Worm (Caenorhabditis elegans) whole organism, L4 larva: ENCODE results near the gene vps-54.

Source experiments
- F37D6.2 ChIP-seq: sonication (generic microtip); optimal IDR thresholded peaks from 2 replicates; lab custom pipeline; 2016; ENCODE audit warnings: mild to moderate bottlenecking, missing genetic modification characterization, missing compliant biosample characterization
- R02D3.7 ChIP-seq: fragments of 150-350 bp; sonication (generic microtip); optimal IDR thresholded peaks from 3 replicates; lab custom pipeline; 2014; ENCODE audit warnings: missing biosample characterization, missing genetic modification characterization
- lin-29 ChIP-seq: fragments of 200-800 bp; sonication (Bioruptor generic); IDR thresholded peaks from 2 replicates; pipeline ENCODE4 v1.3.6; 2022; ENCODE audit warnings: missing genetic modification reagents, missing genetic modification characterization, missing compliant biosample characterization
- mxl-2 ChIP-seq: fragments of 200-800 bp; sonication (Bioruptor generic); conservative IDR thresholded peaks from 2 replicates; pipeline ENCODE4 v1.3.6; 2022; ENCODE audit warnings: missing genetic modification reagents, missing genetic modification characterization, missing compliant biosample characterization
- pha-4 ChIP-seq, 2 experiments: fragments of 150-350 bp in 1 of 2; fragments of 200-800 bp in 1 of 2; sonication (Bioruptor generic) in 1 of 2; IDR thresholded peaks in 1 of 2; optimal IDR thresholded peaks in 1 of 2; 2 replicates each; pipeline versions ENCODE4 v1.3.6 to Lab custom; 2014 to 2022; ENCODE audit warnings: missing genetic modification characterization in 2 of 2, missing genetic modification reagents in 2 of 2, missing biosample characterization in 1 of 2, missing compliant biosample characterization in 1 of 2
- pqm-1 ChIP-seq: sonication (generic microtip); optimal IDR thresholded peaks from 2 replicates; lab custom pipeline; 2017; ENCODE audit warnings: missing biosample characterization, missing genetic modification characterization
- skn-1 ChIP-seq: fragments of 150-350 bp; optimal IDR thresholded peaks from 2 replicates; lab custom pipeline; 2014; ENCODE audit warnings: missing biosample characterization, missing genetic modification characterization
- snpc-4 ChIP-seq: fragments of 150-350 bp; optimal IDR thresholded peaks from 2 replicates; lab custom pipeline; 2014; ENCODE audit warnings: missing biosample characterization, missing genetic modification characterization
- zip-2 ChIP-seq: fragments of 150-350 bp; optimal IDR thresholded peaks from 2 replicates; lab custom pipeline; 2014; ENCODE audit warnings: missing biosample characterization, missing genetic modification characterization

DNA sequence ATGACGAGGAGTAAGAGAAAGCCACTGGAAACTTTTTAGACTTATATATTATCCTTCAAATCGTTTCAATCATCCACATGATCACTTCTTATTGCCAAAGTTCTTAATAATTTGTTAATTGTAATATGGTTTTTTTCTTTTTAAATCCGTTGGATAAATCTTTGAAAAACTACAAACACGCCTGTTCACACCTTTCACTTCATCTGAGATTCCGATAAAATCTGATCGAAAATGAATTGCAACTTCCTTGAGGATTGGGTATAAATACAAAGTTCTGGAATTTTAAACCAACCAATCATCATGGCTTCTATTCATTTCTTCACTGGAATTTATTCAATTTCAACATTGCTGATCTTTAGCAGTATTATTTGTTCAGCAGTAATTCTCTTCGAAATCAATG, 15.6 kb downstream of the vps-54 start, which contains the start of gene col-152:
- TF ChIP-seq pqm-1 (tag; lab: Kevin White, UChicago) (no peak), snpc-4 (tag; lab: Kevin White, UChicago) (no peak), zip-2 (tag; lab: Kevin White, UChicago) (no peak), F37D6.2 (no peak), lin-29 (GFP tag; lab: Robert Waterston, UW) (no peak), R02D3.7 (tag; lab: Kevin White, UChicago) (no peak), mxl-2 (GFP tag; lab: Robert Waterston, UW) (no peak), skn-1 (tag; lab: Kevin White, UChicago) (no peak), pha-4 (GFP tag; IDR thresholded peaks at IDR 0.05; lab: Robert Waterston, UW) (no peak), pha-4 (tag; optimal IDR thresholded peaks at IDR 0.05; lab: Kevin White, UChicago) (no peak)
